Fruit fly (Drosophila melanogaster) whole organism, wandering third instar larva: ENCODE results near the gene Ras64B.

Source experiments
- Abd-B ChIP-seq: fragments of >200 bp; optimal IDR thresholded peaks from 2 replicates; lab custom pipeline; 2017; ENCODE audit warnings: missing biosample characterization, missing genetic modification characterization
- GATAd ChIP-seq: sonication (Bioruptor generic); optimal IDR thresholded peaks from 2 replicates; lab custom pipeline; 2016; ENCODE audit warnings: missing biosample characterization, missing genetic modification characterization
- Hr83 ChIP-seq: fragments of 200-300 bp; sonication (Bioruptor generic); optimal IDR thresholded peaks from 2 replicates; lab custom pipeline; 2016; ENCODE audit warnings: missing biosample characterization, mild to moderate bottlenecking, missing genetic modification characterization, moderate library complexity; ENCODE audit not compliant: poor library complexity, severe bottlenecking
- Jra ChIP-seq: sonication (Bioruptor generic); optimal IDR thresholded peaks from 2 replicates; lab custom pipeline; 2016; ENCODE audit warnings: missing biosample characterization, missing genetic modification characterization
- OdsH ChIP-seq: fragments of 200-800 bp; sonication (Bioruptor generic); optimal IDR thresholded peaks from 2 replicates; lab custom pipeline; 2016; ENCODE audit warnings: missing biosample characterization, mild to moderate bottlenecking, missing genetic modification characterization
- fru ChIP-seq: fragments of 200-800 bp; sonication (Bioruptor generic); optimal IDR thresholded peaks from 3 replicates; lab custom pipeline; 2016; ENCODE audit warnings: missing biosample characterization, mild to moderate bottlenecking, missing genetic modification characterization
- pan ChIP-seq: fragments of >200 bp; optimal IDR thresholded peaks from 2 replicates; lab custom pipeline; 2017
- psq ChIP-seq: fragments of 200-800 bp; sonication (Bioruptor generic); optimal IDR thresholded peaks from 3 replicates; lab custom pipeline; 2017; ENCODE audit warnings: missing biosample characterization, mild to moderate bottlenecking, missing genetic modification characterization, moderate library complexity
- rgr ChIP-seq: fragments of 200-800 bp; sonication (Bioruptor generic); optimal IDR thresholded peaks from 3 replicates; lab custom pipeline; 2016; ENCODE audit warnings: missing biosample characterization, mild to moderate bottlenecking, missing genetic modification characterization
- tai ChIP-seq: sonication (Bioruptor generic); optimal IDR thresholded peaks from 2 replicates; lab custom pipeline; 2016; ENCODE audit warnings: missing biosample characterization, missing genetic modification characterization
- usp ChIP-seq: fragments of >200 bp; optimal IDR thresholded peaks from 2 replicates; lab custom pipeline; 2017; ENCODE audit warnings: missing biosample characterization, missing genetic modification characterization

DNA sequence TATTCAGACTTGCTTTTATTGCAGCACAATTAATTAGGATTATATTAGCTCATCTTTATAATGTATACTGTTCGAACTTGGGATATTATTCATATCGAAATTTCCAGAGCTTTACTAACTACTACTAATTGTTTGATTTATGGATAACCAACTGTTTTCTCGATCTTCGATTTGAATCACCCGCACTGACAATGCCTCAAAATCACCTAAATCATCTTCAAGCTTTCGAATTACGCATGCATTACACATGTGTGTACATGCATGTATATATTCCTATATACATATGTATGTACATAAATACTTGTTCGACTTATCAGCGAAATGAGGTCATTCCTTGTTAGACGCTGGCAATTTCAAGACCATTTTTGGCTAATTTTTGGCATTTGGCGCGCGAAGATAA is 17.3 kb upstream of the Ras64B start:
- TF ChIP-seq tai (GFP tag; lab: Kevin White, UChicago) (no peak), Abd-B (GFP tag; lab: Kevin White, UChicago) (no peak), Jra (GFP tag; lab: Kevin White, UChicago) (no peak), GATAd (GFP tag; lab: Kevin White, UChicago) (no peak), Hr83 (GFP tag; lab: Kevin White, UChicago) (no peak), OdsH (GFP tag; lab: Kevin White, UChicago) (no peak), rgr (GFP tag; lab: Kevin White, UChicago) (no peak), fru (no peak), pan (lab: Kevin White, UChicago) (no peak), psq (no peak), usp (no peak)
